Fruit fly (Drosophila melanogaster): ENCODE measurements around the gene Ubc2.

- TF ChIP-seq CG8478 (optimal IDR thresholded peaks at IDR 0.05) (no peak), psq (optimal IDR thresholded peaks at IDR 0.05) (no peak), pan (optimal IDR thresholded peaks at IDR 0.05) (no peak), usp (GFP tag; optimal IDR thresholded peaks at IDR 0.05) (no peak)
These were observed 34.4 kb upstream of the Ubc2 start for dm6 chr2L:10801951-10802780.
